Worm (Caenorhabditis elegans) whole organism, mixed stage, embryonic: ENCODE results near the gene H19J13.2.

Source experiments
- M03D4.4 ChIP-seq: sonication (generic microtip); optimal IDR thresholded peaks from 2 replicates; lab custom pipeline; 2017; ENCODE audit warnings: mild to moderate bottlenecking, missing genetic modification characterization, missing compliant biosample characterization
- bed-3 ChIP-seq: fragments of 200-800 bp; sonication (Bioruptor generic); optimal IDR thresholded peaks from 3 replicates; lab custom pipeline; 2018; ENCODE audit warnings: mild to moderate bottlenecking, missing genetic modification characterization, moderate library complexity, missing compliant biosample characterization
- blmp-1 ChIP-seq: fragments of 150-350 bp; optimal IDR thresholded peaks from 2 replicates; lab custom pipeline; 2014; ENCODE audit warnings: missing biosample characterization, missing genetic modification characterization
- ceh-39 ChIP-seq: fragments of 150-350 bp; optimal IDR thresholded peaks from 2 replicates; lab custom pipeline; 2014; ENCODE audit warnings: missing biosample characterization, missing genetic modification characterization
- ceh-43 ChIP-seq: fragments of 200-800 bp; sonication (Bioruptor generic); optimal IDR thresholded peaks from 2 replicates; lab custom pipeline; 2018; ENCODE audit warnings: mild to moderate bottlenecking, missing genetic modification characterization, moderate library complexity, missing compliant biosample characterization
- ceh-83 ChIP-seq: fragments of 200-800 bp; sonication (Bioruptor generic); optimal IDR thresholded peaks from 2 replicates; lab custom pipeline; 2018; ENCODE audit warnings: mild to moderate bottlenecking, missing genetic modification characterization, missing compliant biosample characterization
- ces-1 ChIP-seq: fragments of 150-350 bp; optimal IDR thresholded peaks from 2 replicates; lab custom pipeline; 2014; ENCODE audit warnings: missing biosample characterization, missing genetic modification reagents, missing genetic modification characterization
- cnd-1 ChIP-seq: fragments of 200-800 bp; sonication (Bioruptor generic); optimal IDR thresholded peaks from 2 replicates; lab custom pipeline; 2018; ENCODE audit warnings: mild to moderate bottlenecking, missing genetic modification characterization, missing compliant biosample characterization
- drap-1 ChIP-seq: fragments of 200-800 bp; sonication (Bioruptor generic); optimal IDR thresholded peaks from 3 replicates; lab custom pipeline; 2018; ENCODE audit warnings: mild to moderate bottlenecking, missing genetic modification characterization, missing compliant biosample characterization
- elt-1 ChIP-seq: sonication (generic microtip); optimal IDR thresholded peaks from 2 replicates; lab custom pipeline; 2017; ENCODE audit warnings: missing genetic modification characterization, mild to moderate bottlenecking, missing compliant biosample characterization, antibody characterized with exemption, moderate library complexity, borderline replicate concordance; ENCODE audit not compliant: insufficient read depth
- elt-3 ChIP-seq: fragments of 150-350 bp; optimal IDR thresholded peaks from 2 replicates; lab custom pipeline; 2014; ENCODE audit warnings: missing biosample characterization, missing genetic modification characterization
- flh-1 ChIP-seq: fragments of 200-800 bp; sonication (Bioruptor generic); optimal IDR thresholded peaks from 2 replicates; lab custom pipeline; 2018; ENCODE audit warnings: mild to moderate bottlenecking, missing genetic modification characterization, moderate library complexity, missing compliant biosample characterization
- ham-2 ChIP-seq: fragments of 200-800 bp; sonication (Bioruptor generic); optimal IDR thresholded peaks from 2 replicates; lab custom pipeline; 2018; ENCODE audit warnings: mild to moderate bottlenecking, missing genetic modification characterization, missing compliant biosample characterization
- hlh-1 ChIP-seq: fragments of 150-350 bp; optimal IDR thresholded peaks from 2 replicates; lab custom pipeline; 2014; ENCODE audit warnings: missing biosample characterization, missing genetic modification reagents, missing genetic modification characterization
- lin-32 ChIP-seq: fragments of 200-800 bp; sonication (Bioruptor generic); optimal IDR thresholded peaks from 2 replicates; lab custom pipeline; 2018; ENCODE audit warnings: mild to moderate bottlenecking, missing genetic modification characterization, missing compliant biosample characterization
- lsy-2 ChIP-seq: fragments of 150-350 bp; optimal IDR thresholded peaks from 2 replicates; lab custom pipeline; 2014; ENCODE audit warnings: missing biosample characterization, missing genetic modification characterization
- mab-5 ChIP-seq: fragments of 150-350 bp; optimal IDR thresholded peaks from 2 replicates; lab custom pipeline; 2014; ENCODE audit warnings: missing biosample characterization, missing genetic modification characterization
- mls-2 ChIP-seq: sonication (generic microtip); optimal IDR thresholded peaks from 2 replicates; lab custom pipeline; 2016; ENCODE audit warnings: mild to moderate bottlenecking, missing genetic modification characterization, moderate library complexity, missing compliant biosample characterization
- nhr-12 ChIP-seq: fragments of 150-350 bp; optimal IDR thresholded peaks from 2 replicates; lab custom pipeline; 2014; ENCODE audit warnings: missing biosample characterization, missing genetic modification characterization
- nhr-2 ChIP-seq: fragments of 150-350 bp; optimal IDR thresholded peaks from 2 replicates; lab custom pipeline; 2014; ENCODE audit warnings: missing biosample characterization, missing genetic modification characterization
- nhr-237 ChIP-seq: fragments of 150-350 bp; optimal IDR thresholded peaks from 2 replicates; lab custom pipeline; 2014; ENCODE audit warnings: missing biosample characterization, missing genetic modification characterization
- pha-4 ChIP-seq: fragments of 150-350 bp; optimal IDR thresholded peaks from 2 replicates; lab custom pipeline; 2018; ENCODE audit warnings: missing biosample characterization, missing genetic modification reagents, missing genetic modification characterization
- sem-2 ChIP-seq: fragments of 200-800 bp; sonication (Bioruptor generic); optimal IDR thresholded peaks from 2 replicates; lab custom pipeline; 2018; ENCODE audit warnings: mild to moderate bottlenecking, missing genetic modification characterization, missing compliant biosample characterization
- snpc-4 ChIP-seq: fragments of 150-350 bp; optimal IDR thresholded peaks from 2 replicates; lab custom pipeline; 2014; ENCODE audit warnings: missing biosample characterization, missing genetic modification characterization
- sptf-1 ChIP-seq: sonication (generic microtip); optimal IDR thresholded peaks from 2 replicates; lab custom pipeline; 2017; ENCODE audit warnings: mild to moderate bottlenecking, missing genetic modification characterization, moderate library complexity, missing compliant biosample characterization
- tbx-8 ChIP-seq: fragments of 200-800 bp; sonication (Bioruptor generic); optimal IDR thresholded peaks from 2 replicates; lab custom pipeline; 2018; ENCODE audit warnings: mild to moderate bottlenecking, missing genetic modification characterization, moderate library complexity, missing compliant biosample characterization
- unc-120 ChIP-seq: sonication (generic microtip); optimal IDR thresholded peaks from 2 replicates; lab custom pipeline; 2017; ENCODE audit warnings: missing genetic modification characterization, missing compliant biosample characterization; ENCODE audit not compliant: poor library complexity, severe bottlenecking
- unc-39 ChIP-seq: fragments of 150-350 bp; optimal IDR thresholded peaks from 2 replicates; lab custom pipeline; 2014; ENCODE audit warnings: missing biosample characterization, missing genetic modification characterization
- unc-62 ChIP-seq: fragments of 150-350 bp; optimal IDR thresholded peaks from 2 replicates; lab custom pipeline; 2014; ENCODE audit warnings: missing biosample characterization, missing genetic modification reagents, missing genetic modification characterization
- zip-8 ChIP-seq: fragments of 150-350 bp; optimal IDR thresholded peaks from 2 replicates; lab custom pipeline; 2014; ENCODE audit warnings: missing biosample characterization, missing genetic modification characterization
- ztf-11 ChIP-seq: fragments of 150-350 bp; optimal IDR thresholded peaks from 2 replicates; lab custom pipeline; 2014; ENCODE audit warnings: missing biosample characterization, missing genetic modification characterization

The H19J13.2 gene

ce11 chrX:12273870-12274269 lies at the start of gene H19J13.2:
Gene H19J13.2, minus strand, starts transcription at chrX:12273970.
- TF ChIP-seq tbx-8 (no peak), ceh-43 (no peak), blmp-1 (no peak), lsy-2 (tag; lab: Kevin White, UChicago) (no peak), zip-8 (tag; lab: Kevin White, UChicago) (no peak), unc-120 (tag; lab: Kevin White, UChicago) (no peak), sem-2 (GFP tag; lab: Kevin White, UChicago) (no peak), ceh-83 (no peak), nhr-12 (no peak), ces-1 (GFP tag; lab: Kevin White, UChicago) (no peak), sptf-1 (tag; lab: Kevin White, UChicago) (no peak), mls-2 (no peak), mab-5 (tag; lab: Kevin White, UChicago) (no peak), elt-3 (tag; lab: Kevin White, UChicago) (no peak), bed-3 (no peak), lin-32 (no peak), nhr-237 (tag; lab: Kevin White, UChicago) (no peak)

- TF ChIP-seq unc-62 (GFP tag; lab: Kevin White, UChicago): no peak
- no peak for TF ChIP-seq mab-5 (tag; lab: Kevin White, UChicago)
- TF ChIP-seq ceh-83: no peak
- no peak for TF ChIP-seq sptf-1 (tag; lab: Kevin White, UChicago)
- no peak for TF ChIP-seq nhr-12
- no peak for TF ChIP-seq unc-39 (tag; lab: Kevin White, UChicago)
- TF ChIP-seq mls-2: no peak
- TF ChIP-seq sem-2 (GFP tag; lab: Kevin White, UChicago): no peak
- TF ChIP-seq lin-32: no peak
- TF ChIP-seq ces-1 (GFP tag; lab: Kevin White, UChicago): no peak
- TF ChIP-seq bed-3: no peak
- no peak for TF ChIP-seq nhr-2 (tag; lab: Kevin White, UChicago)
- TF ChIP-seq tbx-8: no peak
- no peak for TF ChIP-seq lsy-2 (tag; lab: Kevin White, UChicago)
- TF ChIP-seq, all 35 proteins: peak for 0
These were observed 49.7 kb upstream of the H19J13.2 start, which contains the start of gene srd-40 for ce11 chrX:12323439-12323838. Gene srd-40, plus strand, starts transcription at chrX:12323739.

- no peak for TF ChIP-seq ham-2
- no peak for TF ChIP-seq drap-1 (GFP tag; lab: Kevin White, UChicago)
- no peak for TF ChIP-seq zip-8 (tag; lab: Kevin White, UChicago)
- no peak for TF ChIP-seq nhr-2 (tag; lab: Kevin White, UChicago)
- no peak for TF ChIP-seq elt-1 (tag; lab: Kevin White, UChicago)
- TF ChIP-seq ceh-39 (tag; lab: Kevin White, UChicago): no peak
- TF ChIP-seq M03D4.4: no peak
These were observed 47.6 kb upstream of the H19J13.2 start, which contains the start of gene F17A2.13 for ce11 chrX:12321357-12321756. Gene F17A2.13, plus strand, starts transcription at chrX:12321657.

ce11 chrX:12320737-12321136 lies 47.0 kb upstream of the H19J13.2 start, which contains the start of gene ceh-40:
Gene ceh-40, minus strand, starts transcription at chrX:12320777.
- TF ChIP-seq M03D4.4 (no peak), ztf-11 (tag; lab: Kevin White, UChicago) (no peak), nhr-2 (tag; lab: Kevin White, UChicago) (peak; percentile 74), ceh-39 (tag; lab: Kevin White, UChicago) (peak; percentile 63), unc-62 (GFP tag; lab: Kevin White, UChicago) (peak; percentile 51), zip-8 (tag; lab: Kevin White, UChicago) (peak; percentile 50), elt-1 (tag; lab: Kevin White, UChicago) (no peak), lin-32 (no peak), cnd-1 (tag; lab: Kevin White, UChicago) (peak; percentile 36)
- TF ChIP-seq, all 35 proteins: peak for 5

ce11 chrX:12317560-12317959 lies 43.8 kb upstream of the H19J13.2 start:
- TF ChIP-seq mls-2: no peak
- TF ChIP-seq flh-1 (GFP tag; lab: Kevin White, UChicago): no peak
- no peak for TF ChIP-seq unc-39 (tag; lab: Kevin White, UChicago)
- TF ChIP-seq bed-3: no peak
- no peak for TF ChIP-seq snpc-4 (tag; lab: Kevin White, UChicago)
- no peak for TF ChIP-seq pha-4 (tag; lab: Kevin White, UChicago)
- no peak for TF ChIP-seq hlh-1
